Worm (Caenorhabditis elegans): ENCODE results near the gene Y37D8A.3.

- TF ChIP-seq lin-11 (tag; optimal IDR thresholded peaks at IDR 0.05), result no peak
- no peak for TF ChIP-seq R02D3.7 (tag; optimal IDR thresholded peaks at IDR 0.05)
- TF ChIP-seq ZK546.5 (tag; optimal IDR thresholded peaks at IDR 0.05), result no peak
- TF ChIP-seq nhr-77 (tag; optimal IDR thresholded peaks at IDR 0.05), result no peak
Observed at ce11 chrIII:12877527-12878234, 48.5 kb downstream of the Y37D8A.3 start, which contains the start of the genes cec-7 and enu-3.5.
